Fruit fly (Drosophila melanogaster): ENCODE results near the gene CG44422.

CG44422 gene

DNA sequence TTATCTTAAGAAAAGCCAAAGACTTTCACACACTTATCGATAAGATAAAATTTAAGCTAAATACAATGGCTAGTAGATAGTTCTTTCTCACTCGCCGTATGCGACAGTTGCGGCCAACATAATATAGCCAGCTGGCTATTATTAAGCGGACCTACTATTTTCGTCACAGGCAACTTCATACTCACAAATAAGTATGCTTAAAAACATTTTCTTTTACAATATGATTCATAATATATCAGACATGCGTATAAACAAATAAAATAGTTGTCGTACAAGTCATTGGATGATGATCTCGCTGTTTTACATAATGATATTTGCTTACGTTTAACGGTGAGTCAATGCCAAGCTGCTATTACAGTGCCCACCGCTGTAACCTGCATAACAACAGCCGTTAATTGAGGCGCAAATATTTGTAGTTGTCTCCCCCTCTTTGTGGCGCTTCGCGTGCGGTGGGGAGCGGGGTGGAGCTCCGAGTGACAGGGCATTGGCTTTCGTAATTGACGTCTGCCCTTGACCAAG is 23.7 kb upstream of the CG44422 start (continued):
- TF ChIP-seq Hand (GFP tag; optimal IDR thresholded peaks at IDR 0.05) (peak; percentile 35), Deaf1 (tag; optimal IDR thresholded peaks at IDR 0.05) (no peak), CG7372 (GFP tag; IDR thresholded peaks at IDR 0.05) (peak; percentile 46; the same call in 1 of the 2 replicates), Doc2 (GFP tag; IDR thresholded peaks at IDR 0.05) (0 out of 2 replicates have a peak, but pooled peaks have one; percentile 6), CG8359 (GFP tag; optimal IDR thresholded peaks at IDR 0.05; ENCODE audit: borderline replicate concordance) (peak; percentile 51), prd (optimal IDR thresholded peaks at IDR 0.05) (no peak), prd (GFP tag; IDR thresholded peaks at IDR 0.05) (peak; percentile 52), CG18599 (GFP tag; optimal IDR thresholded peaks at IDR 0.05) (peak; percentile 77), CG7556 (GFP tag; optimal IDR thresholded peaks at IDR 0.05) (peak; percentile 73), Sox100B (GFP tag; optimal IDR thresholded peaks at IDR 0.05) (peak; percentile 82), gcm (GFP tag; optimal IDR thresholded peaks at IDR 0.05) (peak; percentile 57), Blimp-1 (GFP tag; optimal IDR thresholded peaks at IDR 0.05) (peak; percentile 78), chm (GFP tag; IDR thresholded peaks at IDR 0.05) (peak; percentile 57; the same call in 1 of the 2 replicates), Lhr (GFP tag; optimal IDR thresholded peaks at IDR 0.05) (no peak), psq (GFP tag; optimal IDR thresholded peaks at IDR 0.05) (no peak), CG12104 (GFP tag; optimal IDR thresholded peaks at IDR 0.05) (peak; percentile 55), cwo (GFP tag; optimal IDR thresholded peaks at IDR 0.05) (peak; percentile 61), CG12071 (GFP tag; optimal IDR thresholded peaks at IDR 0.05) (peak; percentile 63), lmd (GFP tag; IDR thresholded peaks at IDR 0.05) (peak; percentile 76), nom (GFP tag; optimal IDR thresholded peaks at IDR 0.05) (peak; percentile 43), Rx (GFP tag; IDR thresholded peaks at IDR 0.05) (peak; percentile 47), Hr3 (GFP tag; optimal IDR thresholded peaks at IDR 0.05) (peak; percentile 35), CG30431 (GFP tag; optimal IDR thresholded peaks at IDR 0.05) (peak; percentile 27), insv (GFP tag; optimal IDR thresholded peaks at IDR 0.05) (peak in 1 of 2 experiments; percentile 12), tll (GFP tag; optimal IDR thresholded peaks at IDR 0.05) (no peak), Bteb2 (GFP tag; optimal IDR thresholded peaks at IDR 0.05) (peak; percentile 56), bab2 (GFP tag; optimal IDR thresholded peaks at IDR 0.05) (peak; percentile 57), slp2 (GFP tag; optimal IDR thresholded peaks at IDR 0.05) (peak; percentile 15), ro (GFP tag; IDR thresholded peaks at IDR 0.05) (0 out of 2 replicates have a peak, but pooled peaks have one; percentile 14), CG6813 (GFP tag; optimal IDR thresholded peaks at IDR 0.05) (peak; percentile 59), CG15011 (GFP tag; optimal IDR thresholded peaks at IDR 0.05) (peak; percentile 53), Nf-YC (tag; optimal IDR thresholded peaks at IDR 0.05) (peak; percentile 37), CG13296 (GFP tag; optimal IDR thresholded peaks at IDR 0.05) (peak; percentile 64), CG14860 (GFP tag; IDR thresholded peaks at IDR 0.05; ENCODE audit: partially characterized antibody) (no peak), CG8388 (GFP tag; optimal IDR thresholded peaks at IDR 0.05) (peak; percentile 70), Xrp1 (GFP tag; IDR thresholded peaks at IDR 0.05) (peak; percentile 74), CG9817 (tag; optimal IDR thresholded peaks at IDR 0.05) (peak; percentile 69), ap (GFP tag; IDR thresholded peaks at IDR 0.05) (peak; percentile 40; the same call in 1 of the 2 replicates), CG3847 (GFP tag; IDR thresholded peaks at IDR 0.05) (no peak; the same call in 1 of the 2 replicates), grau (tag; optimal IDR thresholded peaks at IDR 0.05) (peak; percentile 78), jing (GFP tag; optimal IDR thresholded peaks at IDR 0.05) (peak; percentile 65), CG6683 (GFP tag; optimal IDR thresholded peaks at IDR 0.05) (peak; percentile 37), nmo (GFP tag; optimal IDR thresholded peaks at IDR 0.05) (peak; percentile 77), fu2 (GFP tag; optimal IDR thresholded peaks at IDR 0.05) (peak; percentile 5), CG4617 (GFP tag; optimal IDR thresholded peaks at IDR 0.05; ENCODE audit: borderline replicate concordance) (peak; percentile 3), CG12236 (GFP tag; optimal IDR thresholded peaks at IDR 0.05) (peak; percentile 14), Med (GFP tag) (peak; percentile 94), caup (GFP tag; optimal IDR thresholded peaks at IDR 0.05; ENCODE audit: severe bottlenecking) (peak; percentile 60), dysf (GFP tag; IDR thresholded peaks at IDR 0.05) (peak; percentile 77)
